Worm (Caenorhabditis elegans): ENCODE data around the gene F59H6.15.

The F59H6.15 gene

ce11 chrII:2058985-2059384 is 46.2 kb downstream of the F59H6.15 start, which contains the start of gene F07E5.5 (continued):
- TF ChIP-seq tbp1 (GFP tag; optimal IDR thresholded peaks at IDR 0.05), result peak; percentile 12
- TF ChIP-seq gei-17 (GFP tag; optimal IDR thresholded peaks at IDR 0.05), result no peak
- TF ChIP-seq dpff-1 (tag; optimal IDR thresholded peaks at IDR 0.05), result no peak
- TF ChIP-seq ztf-3 (GFP tag; optimal IDR thresholded peaks at IDR 0.05), result no peak
- TF ChIP-seq athp-1 (tag; optimal IDR thresholded peaks at IDR 0.05), result peak; percentile 5
- TF ChIP-seq hmg-1.2 (GFP tag; IDR thresholded peaks at IDR 0.05), result peak; percentile 45; the same call in 1 of the 2 replicates
- peak; percentile 20; the same call in 1 of the 2 replicates for TF ChIP-seq attf-3 (GFP tag; conservative IDR thresholded peaks at IDR 0.05)
- TF ChIP-seq lin-54 (GFP tag; optimal IDR thresholded peaks at IDR 0.05), result peak; percentile 18
- TF ChIP-seq unc-130 (GFP tag; optimal IDR thresholded peaks at IDR 0.05), result no peak
- TF ChIP-seq mcd-1 (GFP tag; IDR thresholded peaks at IDR 0.05), result peak; percentile 63
- TF ChIP-seq madf-3 (GFP tag; IDR thresholded peaks at IDR 0.05), result no peak
- TF ChIP-seq dox-1 (GFP tag; IDR thresholded peaks at IDR 0.05), result peak; percentile 49; the same call in 1 of the 2 replicates
- no peak for TF ChIP-seq cebp-2 (GFP tag; IDR thresholded peaks at IDR 0.05)
